Worm (Caenorhabditis elegans) whole organism, midembryonic: ENCODE measurements around the gene F20H11.1.

Experiments used
- T22C8.4 ChIP-seq: fragments of 200-800 bp; sonication (Bioruptor generic); IDR thresholded peaks from 2 replicates; pipeline ENCODE4 v1.3.6; 2022; ENCODE audit warnings: missing genetic modification characterization, missing compliant biosample characterization
- cog-1 ChIP-seq: sonication (generic microtip); optimal IDR thresholded peaks from 2 replicates; lab custom pipeline; 2016; ENCODE audit warnings: missing genetic modification characterization, missing compliant biosample characterization
- flt-1 ChIP-seq: fragments of 200-800 bp; sonication (Bioruptor generic); IDR thresholded peaks from 2 replicates; pipeline ENCODE4 v1.3.6; 2022; ENCODE audit warnings: missing genetic modification characterization, missing compliant biosample characterization
- klf-2 ChIP-seq: fragments of 200-800 bp; sonication (Bioruptor generic); conservative IDR thresholded peaks from 2 replicates; pipeline ENCODE4 v1.3.6; 2022; ENCODE audit warnings: missing genetic modification reagents, missing genetic modification characterization, missing compliant biosample characterization
- med-1 ChIP-seq: sonication (generic microtip); optimal IDR thresholded peaks from 2 replicates; lab custom pipeline; 2017; ENCODE audit warnings: missing genetic modification characterization, mild to moderate bottlenecking, missing compliant biosample characterization, antibody characterized with exemption, missing genetic modification reagents; ENCODE audit not compliant: insufficient read depth
- ref-1 ChIP-seq: fragments of 200-800 bp; sonication (Bioruptor generic); conservative IDR thresholded peaks from 2 replicates; pipeline ENCODE4 v1.3.6; 2022; ENCODE audit warnings: missing genetic modification reagents, missing genetic modification characterization, missing compliant biosample characterization
- ztf-23 ChIP-seq: fragments of 200-800 bp; sonication (Bioruptor generic); IDR thresholded peaks from 2 replicates; pipeline ENCODE4 v1.3.6; 2022; ENCODE audit warnings: missing genetic modification reagents, missing genetic modification characterization, missing compliant biosample characterization

ce11 chrIII:6607646-6608045 lies 15.7 kb upstream of the F20H11.1 start:
- TF ChIP-seq cog-1 (tag; lab: Kevin White, UChicago) (no peak), ref-1 (no peak), flt-1 (GFP tag; lab: Robert Waterston, UW) (no peak), med-1 (GFP tag; lab: Kevin White, UChicago) (no peak), T22C8.4 (GFP tag; lab: Robert Waterston, UW) (no peak), klf-2 (GFP tag; lab: Robert Waterston, UW) (no peak), ztf-23 (no peak)
